Fruit fly (Drosophila melanogaster): Measurements from ENCODE around the gene Dci.

- TF ChIP-seq CG8478 (optimal IDR thresholded peaks at IDR 0.05) = no peak
- TF ChIP-seq CTCF (optimal IDR thresholded peaks at IDR 0.05) = no peak
Observed at dm6 chr3L:883786-884185, 32.6 kb downstream of the Dci start.
